Worm (Caenorhabditis elegans) whole organism, mixed stage, embryonic: ENCODE results near the gene F45D11.7.

Experiments
- mab-5 ChIP-seq: fragments of 150-350 bp; optimal IDR thresholded peaks from 2 replicates; lab custom pipeline; 2014; ENCODE audit warnings: missing biosample characterization, missing genetic modification characterization
- nhr-12 ChIP-seq: fragments of 150-350 bp; optimal IDR thresholded peaks from 2 replicates; lab custom pipeline; 2014; ENCODE audit warnings: missing biosample characterization, missing genetic modification characterization
- unc-62 ChIP-seq: fragments of 150-350 bp; optimal IDR thresholded peaks from 2 replicates; lab custom pipeline; 2014; ENCODE audit warnings: missing biosample characterization, missing genetic modification reagents, missing genetic modification characterization

DNA sequence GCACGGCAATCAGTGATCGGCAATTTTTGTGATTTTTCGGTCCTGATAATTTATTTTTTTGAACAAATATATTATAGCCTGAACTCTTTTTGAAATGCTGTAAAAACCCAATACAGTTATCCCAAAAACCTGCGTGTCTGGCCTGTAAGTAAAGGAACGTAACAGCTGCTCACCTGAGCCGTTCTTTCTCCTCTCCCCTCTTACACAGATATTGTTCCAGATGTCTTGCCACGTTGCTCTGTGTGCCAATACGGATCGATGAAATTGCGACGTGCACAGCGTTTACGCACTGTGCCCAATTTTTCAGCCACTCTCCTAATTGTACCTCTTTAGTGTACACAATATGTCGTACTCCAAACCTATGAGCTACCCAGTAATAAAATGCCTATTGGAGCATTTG, 35.7 kb upstream of the F45D11.7 start, which contains the start of gene sdz-4:
- TF ChIP-seq mab-5, result no peak
- TF ChIP-seq nhr-12 (tag; lab: Kevin White, UChicago), result no peak
- no peak for TF ChIP-seq unc-62
